Fruit fly (Drosophila melanogaster) whole organism, embryonic: ENCODE data around the gene Inx3.
A peak's percentile ranks its signal among the peaks of the same experiment; 100 is the strongest.

Experiments used
- BtbVII ChIP-seq: fragments of 200-800 bp; sonication (Bioruptor generic); optimal IDR thresholded peaks from 3 replicates; lab custom pipeline; 2017; ENCODE audit warnings: missing biosample characterization, mild to moderate bottlenecking, missing genetic modification characterization
- CG11093 ChIP-seq: fragments of 200-800 bp; sonication (Bioruptor generic); IDR thresholded peaks from 3 replicates; pipeline ENCODE4 v1.3.6; 2022; ENCODE audit warnings: missing biosample characterization, missing genetic modification characterization
- CG12236 ChIP-seq: fragments of 200-800 bp; sonication (Bioruptor generic); optimal IDR thresholded peaks from 2 replicates; lab custom pipeline; 2016; ENCODE audit warnings: missing biosample characterization, missing genetic modification characterization
- CG12942 ChIP-seq: fragments of 200-800 bp; sonication (Bioruptor generic); optimal IDR thresholded peaks from 3 replicates; lab custom pipeline; 2016; ENCODE audit warnings: missing biosample characterization, missing genetic modification characterization
- CG14441 ChIP-seq: fragments of 200-800 bp; sonication (Bioruptor generic); IDR thresholded peaks from 2 replicates; pipeline ENCODE4 v1.3.6; 2022; ENCODE audit warnings: missing biosample characterization, missing genetic modification characterization
- CG15514 ChIP-seq: fragments of 200-800 bp; sonication (Bioruptor generic); optimal IDR thresholded peaks from 3 replicates; lab custom pipeline; 2017; ENCODE audit warnings: missing biosample characterization, missing genetic modification characterization, mild to moderate bottlenecking, moderate library complexity, missing genetic modification reagents
- CG1647 ChIP-seq: fragments of 200-800 bp; sonication (Bioruptor generic); optimal IDR thresholded peaks from 3 replicates; lab custom pipeline; 2016; ENCODE audit warnings: missing biosample characterization, missing genetic modification characterization
- CG16779 ChIP-seq: fragments of 200-800 bp; sonication (Bioruptor generic); IDR thresholded peaks from 2 replicates; pipeline ENCODE4 v1.3.6; 2022; ENCODE audit warnings: missing biosample characterization, missing genetic modification characterization
- CG16813 ChIP-seq: fragments of 200-800 bp; sonication (Bioruptor generic); IDR thresholded peaks from 3 replicates; pipeline ENCODE4 v1.3.6; 2022; ENCODE audit warnings: missing biosample characterization, missing genetic modification characterization; ENCODE audit not compliant: partially characterized antibody
- CG17186 ChIP-seq: fragments of 200-800 bp; sonication (Bioruptor generic); optimal IDR thresholded peaks from 3 replicates; lab custom pipeline; 2017; ENCODE audit warnings: missing biosample characterization, missing genetic modification reagents, missing genetic modification characterization
- CG17829 ChIP-seq: fragments of 200-800 bp; optimal IDR thresholded peaks from 2 replicates; lab custom pipeline; 2019; ENCODE audit warnings: missing biosample characterization, mild to moderate bottlenecking, missing genetic modification characterization, moderate library complexity
- CG18262 ChIP-seq: fragments of 200-800 bp; optimal IDR thresholded peaks from 3 replicates; lab custom pipeline; 2019; ENCODE audit warnings: missing biosample characterization, mild to moderate bottlenecking, missing genetic modification characterization, moderate library complexity
- CG32532 ChIP-seq: fragments of 200-800 bp; sonication (Bioruptor generic); IDR thresholded peaks from 2 replicates; pipeline ENCODE4 v1.3.6; 2022; ENCODE audit warnings: missing biosample characterization, missing genetic modification characterization
- CG34422 ChIP-seq: fragments of 200-800 bp; sonication (Bioruptor generic); IDR thresholded peaks from 3 replicates; pipeline ENCODE4 v1.3.6; 2022; ENCODE audit warnings: missing biosample characterization, missing genetic modification characterization
- CG4424 ChIP-seq: fragments of 200-800 bp; sonication (Bioruptor generic); optimal IDR thresholded peaks from 3 replicates; lab custom pipeline; 2016; ENCODE audit warnings: missing biosample characterization, missing genetic modification characterization
- CG4707 ChIP-seq: fragments of 200-800 bp; sonication (Bioruptor generic); optimal IDR thresholded peaks from 2 replicates; lab custom pipeline; 2018; ENCODE audit warnings: missing biosample characterization, mild to moderate bottlenecking, missing genetic modification characterization, moderate library complexity
- CG9727 ChIP-seq: fragments of 200-800 bp; sonication (Bioruptor generic); optimal IDR thresholded peaks from 3 replicates; lab custom pipeline; 2017; ENCODE audit warnings: missing biosample characterization, mild to moderate bottlenecking, missing genetic modification characterization
- Chrac-16 ChIP-seq: fragments of 200-800 bp; sonication (Bioruptor generic); optimal IDR thresholded peaks from 3 replicates; lab custom pipeline; 2016; ENCODE audit warnings: missing biosample characterization, missing genetic modification characterization
- Doc3 ChIP-seq: fragments of 200-800 bp; sonication (Bioruptor generic); IDR thresholded peaks from 3 replicates; pipeline ENCODE4 v1.3.6; 2022; ENCODE audit warnings: missing biosample characterization, missing genetic modification characterization; ENCODE audit not compliant: partially characterized antibody
- Drgx ChIP-seq: fragments of 200-800 bp; sonication (Bioruptor generic); IDR thresholded peaks from 2 replicates; pipeline ENCODE4 v1.3.6; 2022; ENCODE audit warnings: missing biosample characterization, missing genetic modification characterization
- Hmx ChIP-seq: fragments of 200-800 bp; sonication (Bioruptor generic); optimal IDR thresholded peaks from 2 replicates; lab custom pipeline; 2016; ENCODE audit warnings: missing biosample characterization, missing genetic modification characterization
- Med ChIP-seq: fragments of 200-800 bp; sonication (Bioruptor generic); peaks from one replicate; lab custom pipeline; 2016; ENCODE audit warnings: missing biosample characterization, missing genetic modification characterization, mild to moderate bottlenecking, inconsistent platforms, moderate library complexity
- Nf-YB ChIP-seq: fragments of 200-800 bp; sonication (Bioruptor generic); optimal IDR thresholded peaks from 3 replicates; lab custom pipeline; 2019; ENCODE audit warnings: missing biosample characterization, mild to moderate bottlenecking, missing genetic modification characterization, moderate library complexity
- PHDP ChIP-seq: fragments of 200-800 bp; sonication (Bioruptor generic); optimal IDR thresholded peaks from 3 replicates; lab custom pipeline; 2018; ENCODE audit warnings: missing biosample characterization, mild to moderate bottlenecking, missing genetic modification characterization, moderate library complexity
- Rx ChIP-seq: fragments of 200-800 bp; sonication (Bioruptor generic); IDR thresholded peaks from 2 replicates; pipeline ENCODE4 v1.3.6; 2022; ENCODE audit warnings: missing biosample characterization, missing genetic modification characterization
- Sry-δ ChIP-seq: fragments of 200-800 bp; sonication (Bioruptor generic); optimal IDR thresholded peaks from 2 replicates; lab custom pipeline; 2016; ENCODE audit warnings: missing biosample characterization, missing genetic modification characterization
- ap ChIP-seq: fragments of 200-800 bp; sonication (Bioruptor generic); IDR thresholded peaks from 2 replicates; pipeline ENCODE4 v1.3.6; 2022; ENCODE audit warnings: missing biosample characterization, missing genetic modification characterization
- dan ChIP-seq: fragments of 200-800 bp; sonication (Bioruptor generic); IDR thresholded peaks from 2 replicates; pipeline ENCODE4 v1.3.6; 2022; ENCODE audit warnings: missing biosample characterization, missing genetic modification characterization
- dmrt99B ChIP-seq: fragments of 200-800 bp; sonication (Bioruptor generic); optimal IDR thresholded peaks from 2 replicates; lab custom pipeline; 2018; ENCODE audit warnings: missing biosample characterization, mild to moderate bottlenecking, missing genetic modification characterization, moderate library complexity
- fd102C ChIP-seq: fragments of 200-800 bp; sonication (Bioruptor generic); optimal IDR thresholded peaks from 2 replicates; lab custom pipeline; 2018; ENCODE audit warnings: missing biosample characterization, mild to moderate bottlenecking, missing genetic modification characterization, moderate library complexity
- fd3F ChIP-seq: fragments of 200-800 bp; sonication (Bioruptor generic); optimal IDR thresholded peaks from 2 replicates; lab custom pipeline; 2018; ENCODE audit warnings: missing biosample characterization, mild to moderate bottlenecking, missing genetic modification characterization, moderate library complexity
- fd96Cb ChIP-seq: fragments of 200-800 bp; sonication (Bioruptor generic); optimal IDR thresholded peaks from 2 replicates; lab custom pipeline; 2018; ENCODE audit warnings: missing biosample characterization, mild to moderate bottlenecking, missing genetic modification characterization, moderate library complexity
- ftz-f1 ChIP-seq: fragments of 200-800 bp; sonication (Bioruptor generic); optimal IDR thresholded peaks from 2 replicates; lab custom pipeline; 2016; ENCODE audit warnings: missing biosample characterization, missing genetic modification characterization
- gcm2 ChIP-seq: fragments of 200-800 bp; sonication (Bioruptor generic); optimal IDR thresholded peaks from 2 replicates; lab custom pipeline; 2016; ENCODE audit warnings: missing biosample characterization, missing genetic modification characterization
- hkb ChIP-seq, 2 experiments: fragments of 200-800 bp in 1 of 2; fragments of >200 bp in 1 of 2; sonication (Bioruptor generic) in 1 of 2; IDR thresholded peaks in 1 of 2; optimal IDR thresholded peaks in 1 of 2; 2 replicates each; pipeline versions ENCODE4 v1.3.6 to Lab custom; 2017 to 2022; ENCODE audit warnings: missing biosample characterization in 1 of 2, missing genetic modification characterization in 1 of 2
- jigr1 ChIP-seq: fragments of 200-800 bp; sonication (Bioruptor generic); IDR thresholded peaks from 3 replicates; pipeline ENCODE4 v1.3.6; 2022; ENCODE audit warnings: missing biosample characterization, missing genetic modification characterization
- kay ChIP-seq: fragments of 200-800 bp; sonication (Bioruptor generic); optimal IDR thresholded peaks from 2 replicates; lab custom pipeline; 2016; ENCODE audit warnings: missing biosample characterization, missing genetic modification characterization
- lbe ChIP-seq: fragments of 200-800 bp; sonication (Bioruptor generic); optimal IDR thresholded peaks from 2 replicates; lab custom pipeline; 2016; ENCODE audit warnings: missing biosample characterization, mild to moderate bottlenecking, missing genetic modification characterization
- nom ChIP-seq: fragments of 200-800 bp; sonication (Bioruptor generic); optimal IDR thresholded peaks from 2 replicates; lab custom pipeline; 2017; ENCODE audit warnings: missing biosample characterization, missing genetic modification characterization, mild to moderate bottlenecking, moderate library complexity, missing genetic modification reagents
- p53 ChIP-seq: fragments of 200-800 bp; sonication (Bioruptor generic); optimal IDR thresholded peaks from 2 replicates; lab custom pipeline; 2016; ENCODE audit warnings: missing biosample characterization, missing genetic modification characterization
- pho ChIP-seq: fragments of 200-800 bp; sonication (Bioruptor generic); optimal IDR thresholded peaks from 2 replicates; lab custom pipeline; 2016; ENCODE audit warnings: missing biosample characterization, missing genetic modification characterization
- pros ChIP-seq: fragments of 200-800 bp; sonication (Bioruptor generic); optimal IDR thresholded peaks from 3 replicates; lab custom pipeline; 2019; ENCODE audit warnings: missing biosample characterization, mild to moderate bottlenecking, missing genetic modification characterization, moderate library complexity
- sens-2 ChIP-seq: fragments of 200-800 bp; sonication (Bioruptor generic); IDR thresholded peaks from 2 replicates; pipeline ENCODE4 v1.3.6; 2022; ENCODE audit warnings: missing biosample characterization, missing genetic modification characterization
- seq ChIP-seq: fragments of 200-800 bp; sonication (Bioruptor generic); IDR thresholded peaks from 2 replicates; pipeline ENCODE4 v1.3.6; 2022; ENCODE audit warnings: missing biosample characterization, missing genetic modification characterization
- unpg ChIP-seq: fragments of 200-800 bp; sonication (Bioruptor generic); optimal IDR thresholded peaks from 3 replicates; lab custom pipeline; 2018; ENCODE audit warnings: missing biosample characterization, mild to moderate bottlenecking, missing genetic modification characterization, moderate library complexity
- vfl ChIP-seq: fragments of 200-800 bp; sonication (Bioruptor generic); optimal IDR thresholded peaks from 2 replicates; lab custom pipeline; 2016; ENCODE audit warnings: missing biosample characterization, missing genetic modification characterization
- wdn ChIP-seq: fragments of 200-800 bp; sonication (Bioruptor generic); IDR thresholded peaks from 2 replicates; pipeline ENCODE4 v1.3.6; 2022; ENCODE audit warnings: missing biosample characterization, missing genetic modification characterization
- wor ChIP-seq: fragments of 200-800 bp; sonication (Bioruptor generic); IDR thresholded peaks from 2 replicates; pipeline ENCODE4 v1.3.6; 2022; ENCODE audit warnings: missing biosample characterization, missing genetic modification characterization
- zen ChIP-seq: fragments of 200-800 bp; sonication (Bioruptor generic); optimal IDR thresholded peaks from 3 replicates; lab custom pipeline; 2018; ENCODE audit warnings: missing biosample characterization, mild to moderate bottlenecking, missing genetic modification characterization, moderate library complexity

Inx3 gene

DNA sequence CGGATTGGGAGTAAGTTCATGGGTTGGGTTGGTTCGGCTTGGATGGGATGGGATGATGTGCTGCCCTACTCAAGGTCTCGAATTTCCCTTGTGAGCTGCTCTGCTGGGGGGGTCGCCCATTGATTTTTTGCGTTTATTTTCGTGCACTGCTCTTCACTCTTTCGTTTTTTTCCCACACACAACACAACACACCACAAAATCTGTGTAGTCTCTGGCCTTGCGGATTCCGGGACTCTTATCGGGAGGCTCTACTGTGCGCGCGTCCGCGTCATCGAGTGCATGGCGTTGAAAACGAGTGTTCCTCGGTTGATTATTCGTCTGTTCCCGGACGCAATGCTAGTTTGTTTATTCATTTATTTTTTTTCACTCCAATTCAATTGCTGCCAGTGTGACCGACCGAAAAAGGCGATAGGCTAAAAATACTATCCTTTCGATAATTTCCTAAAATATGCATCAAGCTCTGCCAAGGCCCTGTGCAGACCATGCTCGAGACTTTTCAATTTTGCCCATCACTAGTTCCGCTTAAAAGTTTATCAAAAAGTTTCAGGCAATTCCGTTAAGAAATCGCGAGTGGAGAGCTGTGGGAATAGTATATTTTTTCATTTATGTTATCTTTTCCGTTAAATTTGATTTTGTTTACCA is 27.6 kb downstream of the Inx3 start, which contains the start of gene WASp (continued):
- TF ChIP-seq dmrt99B (tag; lab: Kevin White, UChicago) (no peak), CG12236 (GFP tag; lab: Kevin White, UChicago) (peak; percentile 15), CG4707 (peak; percentile 62), sens-2 (0 out of 2 replicates have a peak, but pooled peaks have one; percentile 42), gcm2 (GFP tag; lab: Kevin White, UChicago) (peak; percentile 38), fd102C (GFP tag; lab: Kevin White, UChicago) (peak; percentile 49), zen (peak; percentile 49), CG17186 (GFP tag; lab: Kevin White, UChicago) (peak; percentile 65), CG18262 (no peak), jigr1 (GFP tag; lab: Robert Waterston, UW) (no peak), fd3F (GFP tag; lab: Kevin White, UChicago) (peak; percentile 49), ftz-f1 (GFP tag; lab: Kevin White, UChicago) (peak; percentile 32), CG9727 (GFP tag; lab: Kevin White, UChicago) (peak; percentile 73), hkb (optimal IDR thresholded peaks at IDR 0.05; lab: Kevin White, UChicago) (peak; percentile 56), hkb (GFP tag; IDR thresholded peaks at IDR 0.05; lab: Robert Waterston, UW) (peak; percentile 76), pho (peak; percentile 83), Drgx (GFP tag; lab: Robert Waterston, UW) (peak; percentile 49), CG15514 (GFP tag; lab: Kevin White, UChicago) (peak; percentile 88), Nf-YB (peak; percentile 40), CG34422 (GFP tag; lab: Robert Waterston, UW) (peak; percentile 35; the same call in 1 of the 3 replicates), Doc3 (GFP tag; lab: Robert Waterston, UW) (no peak), CG4424 (peak; percentile 65), wor (no peak), CG16779 (no peak), PHDP (tag; lab: Kevin White, UChicago) (no peak), Sry-δ (peak; percentile 94), vfl (peak; percentile 62), Hmx (no peak), kay (no peak), CG16813 (peak; percentile 51; the same call in 2 of the 3 replicates), ap (GFP tag; lab: Robert Waterston, UW) (0 out of 2 replicates have a peak, but pooled peaks have one; percentile 34), CG17829 (peak; percentile 77), Rx (GFP tag; lab: Robert Waterston, UW) (peak; percentile 75), fd96Cb (tag; lab: Kevin White, UChicago) (peak; percentile 13), BtbVII (GFP tag; lab: Kevin White, UChicago) (peak; percentile 60), Chrac-16 (no peak), CG11093 (GFP tag; lab: Robert Waterston, UW) (no peak), CG1647 (GFP tag; lab: Kevin White, UChicago) (peak; percentile 70), lbe (GFP tag; lab: Kevin White, UChicago) (no peak), nom (peak; percentile 53), unpg (GFP tag; lab: Kevin White, UChicago) (peak; percentile 79), dan (GFP tag; lab: Robert Waterston, UW) (no peak), wdn (GFP tag; lab: Robert Waterston, UW) (0 out of 2 replicates have a peak, but pooled peaks have one; percentile 46), Med (GFP tag; lab: Kevin White, UChicago) (peak; percentile 97), CG12942 (GFP tag; lab: Kevin White, UChicago) (peak; percentile 25), seq (peak; percentile 22; the same call in 1 of the 2 replicates), p53 (peak; percentile 57), CG14441 (GFP tag; lab: Robert Waterston, UW) (peak; percentile 70), pros (no peak), CG32532 (GFP tag; lab: Robert Waterston, UW) (peak; percentile 74)
